Worm (Caenorhabditis elegans): Measurements from ENCODE around the gene F45E12.6.
A peak's percentile ranks its signal among the peaks of the same experiment; 100 is the strongest.

F45E12.6 gene

DNA sequence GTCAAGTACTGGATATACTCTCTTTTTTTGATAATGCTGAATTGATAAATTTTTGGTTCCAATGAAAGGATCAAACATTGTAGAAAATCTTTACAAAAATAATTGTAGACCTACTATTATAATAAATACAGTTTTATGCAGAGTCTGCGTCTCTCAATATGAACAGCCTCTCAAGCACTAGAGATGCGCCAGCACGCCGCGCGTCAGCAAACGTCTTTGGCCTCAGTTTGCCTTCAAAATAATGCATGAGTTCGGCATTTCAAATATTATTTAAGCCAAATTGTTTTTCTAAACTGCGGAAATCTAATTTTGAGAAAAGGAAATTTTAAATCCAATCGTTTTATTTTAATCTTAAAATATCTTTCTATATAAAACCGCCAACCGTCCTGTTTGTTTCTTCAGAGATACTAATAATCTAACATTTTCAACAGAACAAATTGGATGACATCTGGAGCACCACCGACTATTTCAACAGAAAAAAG is 12.3 kb downstream of the F45E12.6 start, which contains the start of gene cul-4 (continued):
- TF ChIP-seq tra-1 (GFP tag; IDR thresholded peaks at IDR 0.05) (no peak), ztf-7 (tag; optimal IDR thresholded peaks at IDR 0.05) (no peak), R02D3.7 (tag; optimal IDR thresholded peaks at IDR 0.05) (no peak), egl-27 (tag; optimal IDR thresholded peaks at IDR 0.05) (no peak), dmd-8 (GFP tag; IDR thresholded peaks at IDR 0.05) (no peak), pha-4 (GFP tag; IDR thresholded peaks at IDR 0.05) (no peak), pha-4 (tag; optimal IDR thresholded peaks at IDR 0.05) (no peak), lin-38 (GFP tag; IDR thresholded peaks at IDR 0.05) (peak; percentile 84), ceh-44 (GFP tag; IDR thresholded peaks at IDR 0.05) (no peak), rbr-2 (tag; optimal IDR thresholded peaks at IDR 0.05) (no peak), F49E8.2 (tag; optimal IDR thresholded peaks at IDR 0.05; ENCODE audit: borderline replicate concordance) (peak; percentile 90), zag-1 (tag; optimal IDR thresholded peaks at IDR 0.05) (no peak), set-16 (GFP tag; IDR thresholded peaks at IDR 0.05) (no peak), dpl-1 (GFP tag; optimal IDR thresholded peaks at IDR 0.05) (peak; percentile 78), aha-1 (tag) (peak; percentile 96), ceh-28 (tag; optimal IDR thresholded peaks at IDR 0.05) (no peak), egl-43 (GFP tag; IDR thresholded peaks at IDR 0.05) (no peak)

DNA sequence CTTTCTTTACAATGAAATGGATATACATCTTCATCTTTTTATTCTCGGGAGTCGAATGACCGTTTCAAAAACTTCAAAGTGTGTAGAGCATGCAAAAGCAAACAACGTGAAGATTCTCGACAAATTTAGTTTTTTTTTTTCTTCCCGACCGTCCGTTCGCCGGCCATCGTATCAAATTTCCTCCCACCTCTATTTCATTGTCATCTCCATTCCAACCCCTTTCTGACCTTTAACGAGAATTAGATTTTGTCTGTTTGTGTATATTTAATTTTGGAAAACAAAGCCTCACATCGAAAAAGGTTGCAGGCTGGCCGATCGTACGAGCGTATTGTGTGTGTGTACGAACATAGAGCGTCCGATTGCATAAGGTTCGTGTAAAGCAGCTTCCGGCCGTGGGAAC is 14.9 kb downstream of the F45E12.6 start, which contains the start of gene C30G12.1:
TSS of gene C30G12.1 (plus strand) at position 301 of the 400 bp plus-strand sequence.
- TF ChIP-seq ces-1 (GFP tag; optimal IDR thresholded peaks at IDR 0.05) (no peak), nhr-48 (tag; optimal IDR thresholded peaks at IDR 0.05) (no peak), ctbp-1 (GFP tag; IDR thresholded peaks at IDR 0.05) (no peak), ceh-62 (tag; optimal IDR thresholded peaks at IDR 0.05) (no peak), nhr-42 (GFP tag; IDR thresholded peaks at IDR 0.05) (no peak), dmd-6 (GFP tag; IDR thresholded peaks at IDR 0.05) (no peak), lin-38 (GFP tag; IDR thresholded peaks at IDR 0.05) (no peak), lir-3 (tag; optimal IDR thresholded peaks at IDR 0.05) (no peak), lin-29 (GFP tag; IDR thresholded peaks at IDR 0.05) (no peak), F44E2.7 (GFP tag; IDR thresholded peaks at IDR 0.05) (no peak), dmd-9 (GFP tag; IDR thresholded peaks at IDR 0.05) (no peak)

DNA sequence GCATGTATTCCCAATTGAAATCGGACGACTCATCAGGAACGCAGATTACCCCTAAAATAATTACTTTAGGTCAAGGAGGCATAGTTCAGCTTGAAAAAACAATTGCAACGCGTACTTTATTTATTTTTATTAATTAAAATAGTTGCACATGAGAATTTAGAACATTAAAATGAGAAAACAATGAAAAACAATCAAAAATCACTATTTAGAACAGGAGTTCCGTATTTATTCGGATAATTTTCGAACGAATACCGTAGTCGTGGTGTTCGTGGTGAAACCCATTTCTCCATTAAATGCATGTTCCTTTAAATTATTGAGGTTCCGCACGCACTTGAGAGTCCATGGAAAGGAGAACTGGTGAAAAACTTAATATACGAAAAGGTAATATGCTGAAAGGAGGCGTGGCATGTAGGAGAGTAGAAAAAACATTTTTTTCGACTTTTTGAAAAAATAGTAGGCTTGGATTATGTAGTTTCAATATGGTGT is 15.7 kb downstream of the F45E12.6 start, which contains the start of gene puf-8:
TSS of gene puf-8 (minus strand) at position 51 of the 486 bp plus-strand sequence.
- TF ChIP-seq cey-2 (tag; optimal IDR thresholded peaks at IDR 0.05; ENCODE audit: borderline replicate concordance, insufficient read depth) (no peak), F10B5.3 (tag; optimal IDR thresholded peaks at IDR 0.05) (no peak), ceh-20 (GFP tag; IDR thresholded peaks at IDR 0.05) (no peak), fos-1 (tag; optimal IDR thresholded peaks at IDR 0.05) (no peak), hmg-1.1 (GFP tag; IDR thresholded peaks at IDR 0.05) (no peak), mdt-29 (GFP tag; IDR thresholded peaks at IDR 0.05) (no peak), mxl-2 (GFP tag; conservative IDR thresholded peaks at IDR 0.05) (no peak), ceh-32 (tag; optimal IDR thresholded peaks at IDR 0.05; ENCODE audit: poor library complexity) (no peak), unc-39 (tag; optimal IDR thresholded peaks at IDR 0.05) (no peak), hlh-30 (tag; optimal IDR thresholded peaks at IDR 0.05; ENCODE audit: insufficient read depth) (no peak), hlh-11 (tag; optimal IDR thresholded peaks at IDR 0.05) (no peak)

All from whole organism, L4 larva.